Worm (Caenorhabditis elegans) whole organism, young adult: ENCODE results near the gene cpna-3.

Source experiments
- B0019.2 ChIP-seq: fragments of 200-800 bp; sonication (Bioruptor generic); conservative IDR thresholded peaks from 2 replicates; pipeline ENCODE4 v1.3.6; 2022; ENCODE audit warnings: missing genetic modification reagents, missing genetic modification characterization, missing compliant biosample characterization
- F22D6.2 ChIP-seq: sonication (generic microtip); optimal IDR thresholded peaks from 2 replicates; lab custom pipeline; 2016; ENCODE audit warnings: mild to moderate bottlenecking, missing genetic modification characterization, missing compliant biosample characterization
- F23B12.7 ChIP-seq: sonication (generic microtip); optimal IDR thresholded peaks from 2 replicates; lab custom pipeline; 2017; ENCODE audit warnings: missing genetic modification characterization, mild to moderate bottlenecking, missing compliant biosample characterization, antibody characterized with exemption, moderate library complexity; ENCODE audit not compliant: insufficient read depth
- F49E8.2 ChIP-seq: sonication (generic microtip); optimal IDR thresholded peaks from 3 replicates; lab custom pipeline; 2017; ENCODE audit warnings: missing genetic modification characterization, mild to moderate bottlenecking, missing compliant biosample characterization, antibody characterized with exemption, moderate library complexity; ENCODE audit not compliant: insufficient read depth
- K11D2.4 ChIP-seq: fragments of 200-800 bp; sonication (Bioruptor generic); IDR thresholded peaks from 2 replicates; pipeline ENCODE4 v1.3.6; 2022; ENCODE audit warnings: missing genetic modification reagents, missing genetic modification characterization, missing compliant biosample characterization
- K12H6.12 ChIP-seq: fragments of 200-800 bp; sonication (Bioruptor generic); optimal IDR thresholded peaks from 2 replicates; lab custom pipeline; 2018; ENCODE audit warnings: mild to moderate bottlenecking, missing genetic modification characterization, missing compliant biosample characterization
- T26A5.8 ChIP-seq: sonication (generic microtip); optimal IDR thresholded peaks from 2 replicates; lab custom pipeline; 2016; ENCODE audit warnings: missing genetic modification characterization, missing compliant biosample characterization
- Y53F4B.3 ChIP-seq: fragments of 200-800 bp; sonication (Bioruptor generic); IDR thresholded peaks from 2 replicates; pipeline ENCODE4 v1.3.6; 2022; ENCODE audit warnings: missing genetic modification reagents, missing genetic modification characterization, missing compliant biosample characterization
- akir-1 ChIP-seq: fragments of 200-800 bp; sonication (Bioruptor generic); optimal IDR thresholded peaks from 2 replicates; lab custom pipeline; 2018; ENCODE audit warnings: mild to moderate bottlenecking, missing genetic modification characterization, moderate library complexity, missing compliant biosample characterization
- attf-5 ChIP-seq: fragments of 200-800 bp; sonication (Bioruptor generic); optimal IDR thresholded peaks from 2 replicates; lab custom pipeline; 2018; ENCODE audit warnings: mild to moderate bottlenecking, missing genetic modification characterization, missing compliant biosample characterization
- attf-6 ChIP-seq: fragments of 200-800 bp; sonication (Bioruptor generic); IDR thresholded peaks from 2 replicates; pipeline ENCODE4 v1.3.6; 2022; ENCODE audit warnings: missing genetic modification reagents, missing genetic modification characterization, missing compliant biosample characterization
- bed-1 ChIP-seq: fragments of 200-800 bp; sonication (Bioruptor generic); IDR thresholded peaks from 2 replicates; pipeline ENCODE4 v1.3.6; 2022; ENCODE audit warnings: missing genetic modification reagents, missing genetic modification characterization, missing compliant biosample characterization
- ccch-3 ChIP-seq: fragments of 200-800 bp; sonication (Bioruptor generic); optimal IDR thresholded peaks from 2 replicates; lab custom pipeline; 2018; ENCODE audit warnings: mild to moderate bottlenecking, missing genetic modification characterization, missing compliant biosample characterization
- cebp-2 ChIP-seq: fragments of 200-800 bp; sonication (Bioruptor generic); IDR thresholded peaks from 2 replicates; pipeline ENCODE4 v1.3.6; 2022; ENCODE audit warnings: missing genetic modification characterization, missing compliant biosample characterization
- ceh-91 ChIP-seq: fragments of 200-800 bp; sonication (Bioruptor generic); IDR thresholded peaks from 2 replicates; pipeline ENCODE4 v1.3.6; 2022; ENCODE audit warnings: missing genetic modification reagents, missing genetic modification characterization, missing compliant biosample characterization
- dpl-1 ChIP-seq: fragments of 150-350 bp; optimal IDR thresholded peaks from 2 replicates; lab custom pipeline; 2014; ENCODE audit warnings: missing biosample characterization, missing genetic modification reagents, missing genetic modification characterization
- fkh-3 ChIP-seq: sonication (generic microtip); optimal IDR thresholded peaks from 2 replicates; lab custom pipeline; 2016; ENCODE audit warnings: mild to moderate bottlenecking, missing genetic modification characterization, missing compliant biosample characterization
- let-607 ChIP-seq, 2 experiments: fragments of 200-800 bp in 1 of 2; sonication (Bioruptor generic) in 1 of 2; sonication (generic microtip) in 1 of 2; optimal IDR thresholded peaks; 2 replicates each; lab custom pipeline; 2016 to 2018; ENCODE audit warnings: mild to moderate bottlenecking in 2 of 2, missing compliant biosample characterization in 2 of 2, missing genetic modification characterization in 2 of 2, moderate library complexity in 2 of 2, missing genotype in 1 of 2
- lin-40 ChIP-seq: sonication (generic microtip); optimal IDR thresholded peaks from 2 replicates; lab custom pipeline; 2016; ENCODE audit warnings: missing genetic modification characterization, mild to moderate bottlenecking, missing compliant biosample characterization, missing genotype, missing genetic modification reagents
- lir-1 ChIP-seq: fragments of 200-800 bp; sonication (Bioruptor generic); conservative IDR thresholded peaks from 2 replicates; pipeline ENCODE4 v1.3.6; 2022; ENCODE audit warnings: missing genetic modification reagents, missing genetic modification characterization, missing compliant biosample characterization
- madf-3 ChIP-seq: fragments of 200-800 bp; sonication (Bioruptor generic); IDR thresholded peaks from 2 replicates; pipeline ENCODE4 v1.3.6; 2022; ENCODE audit warnings: missing genetic modification reagents, missing genetic modification characterization, missing compliant biosample characterization
- madf-8 ChIP-seq: fragments of 200-800 bp; sonication (Bioruptor generic); conservative IDR thresholded peaks from 2 replicates; pipeline ENCODE4 v1.3.6; 2022; ENCODE audit warnings: missing genetic modification reagents, missing genetic modification characterization, missing compliant biosample characterization
- mel-28 ChIP-seq: sonication (generic microtip); optimal IDR thresholded peaks from 2 replicates; lab custom pipeline; 2016; ENCODE audit warnings: borderline replicate concordance, mild to moderate bottlenecking, missing genetic modification characterization, missing compliant biosample characterization
- mxl-1 ChIP-seq: sonication (generic microtip); optimal IDR thresholded peaks from 2 replicates; lab custom pipeline; 2016; ENCODE audit warnings: missing genetic modification characterization, missing compliant biosample characterization
- nfyb-1 ChIP-seq: fragments of 200-800 bp; sonication (Bioruptor generic); IDR thresholded peaks from 2 replicates; pipeline ENCODE4 v1.3.6; 2022; ENCODE audit warnings: missing genetic modification reagents, missing genetic modification characterization, missing compliant biosample characterization
- nhr-27 ChIP-seq: fragments of 200-800 bp; sonication (Bioruptor generic); optimal IDR thresholded peaks from 2 replicates; lab custom pipeline; 2018; ENCODE audit warnings: mild to moderate bottlenecking, missing genetic modification characterization, moderate library complexity, missing compliant biosample characterization
- nhr-80 ChIP-seq: sonication (generic microtip); optimal IDR thresholded peaks from 2 replicates; lab custom pipeline; 2016; ENCODE audit warnings: missing genetic modification characterization, missing compliant biosample characterization
- nhr-90 ChIP-seq: sonication (generic microtip); optimal IDR thresholded peaks from 2 replicates; lab custom pipeline; 2016; ENCODE audit warnings: missing genotype, mild to moderate bottlenecking, missing genetic modification characterization, missing compliant biosample characterization
- pbrm-1 ChIP-seq: fragments of 200-800 bp; sonication (Bioruptor generic); IDR thresholded peaks from 2 replicates; pipeline ENCODE4 v1.3.6; 2022; ENCODE audit warnings: missing genetic modification reagents, missing genetic modification characterization, missing compliant biosample characterization
- rec-8 ChIP-seq, 2 experiments: sonication (generic microtip); optimal IDR thresholded peaks; 2 replicates each; lab custom pipeline; 2016; ENCODE audit warnings: mild to moderate bottlenecking in 2 of 2, missing genetic modification characterization in 2 of 2, missing genetic modification reagents in 2 of 2, missing genotype in 2 of 2, missing biosample characterization in 1 of 2, missing compliant biosample characterization in 1 of 2, moderate library complexity in 1 of 2
- repo-1 ChIP-seq: sonication (generic microtip); optimal IDR thresholded peaks from 2 replicates; lab custom pipeline; 2017; ENCODE audit warnings: mild to moderate bottlenecking, missing genetic modification characterization, missing compliant biosample characterization
- snpc-1.3 ChIP-seq: sonication (generic microtip); optimal IDR thresholded peaks from 2 replicates; lab custom pipeline; 2017; ENCODE audit warnings: missing genetic modification characterization, mild to moderate bottlenecking, missing compliant biosample characterization, antibody characterized with exemption, moderate library complexity, missing genotype, missing genetic modification reagents; ENCODE audit not compliant: insufficient read depth
- snpc-4 ChIP-seq, 5 experiments: fragments of 150-350 bp in 1 of 5; sonication (generic microtip) in 4 of 5; optimal IDR thresholded peaks; 2 replicates each; lab custom pipeline; 2014 to 2018; ENCODE audit warnings: missing genetic modification characterization in 5 of 5, missing biosample characterization in 3 of 5, antibody characterized with exemption in 2 of 5, mild to moderate bottlenecking in 2 of 5, missing compliant biosample characterization in 2 of 5, missing genotype in 2 of 5, moderate library complexity in 2 of 5, missing genetic modification reagents in 1 of 5
- tbp1 ChIP-seq: fragments of 200-800 bp; sonication (Bioruptor generic); optimal IDR thresholded peaks from 2 replicates; lab custom pipeline; 2018; ENCODE audit warnings: mild to moderate bottlenecking, missing genetic modification characterization, missing compliant biosample characterization
- ztf-18 ChIP-seq: sonication (generic microtip); optimal IDR thresholded peaks from 2 replicates; lab custom pipeline; 2016; ENCODE audit warnings: missing genotype, mild to moderate bottlenecking, missing genetic modification characterization, missing compliant biosample characterization
- ztf-28 ChIP-seq: fragments of 200-800 bp; sonication (Bioruptor generic); IDR thresholded peaks from 2 replicates; pipeline ENCODE4 v1.3.6; 2022; ENCODE audit warnings: missing genetic modification reagents, missing genetic modification characterization, missing compliant biosample characterization
- ztf-6 ChIP-seq: fragments of 200-800 bp; sonication (Bioruptor generic); IDR thresholded peaks from 2 replicates; pipeline ENCODE4 v1.3.6; 2022; ENCODE audit warnings: missing genetic modification reagents, missing genetic modification characterization, missing compliant biosample characterization

The cpna-3 gene

ce11 chrIV:9067277-9068197 lies 29.1 kb upstream of the cpna-3 start (continued):
- peak; percentile 7 for TF ChIP-seq F49E8.2 (tag; lab: Kevin White, UChicago)
- TF ChIP-seq, all 124 proteins: peak for 26; not testable (repeated sequence) for 98

ce11 chrIV:9069703-9070102 lies 26.9 kb upstream of the cpna-3 start, which contains the start of gene nhr-11:
Gene nhr-11, plus strand, starts transcription at chrIV:9070003.
- no peak for TF ChIP-seq attf-5 (GFP tag; lab: Kevin White, UChicago)
- no peak for TF ChIP-seq mel-28 (tag; lab: Kevin White, UChicago)
- TF ChIP-seq ceh-91: no peak
- TF ChIP-seq snpc-4 (GFP tag; optimal IDR thresholded peaks at IDR 0.05; lab: Kevin White, UChicago): no peak
- no peak for TF ChIP-seq snpc-4 (tag; optimal IDR thresholded peaks at IDR 0.05; lab: Kevin White, UChicago)
- no peak for TF ChIP-seq akir-1 (GFP tag; lab: Kevin White, UChicago)

- TF ChIP-seq nhr-80 (tag; lab: Kevin White, UChicago) (peak; percentile 47), nhr-27 (no peak)
Measured at ce11 chrIV:9070188-9070587, 26.5 kb upstream of the cpna-3 start.

- peak; percentile 46 for TF ChIP-seq akir-1 (GFP tag; lab: Kevin White, UChicago)
- peak; percentile 2 for TF ChIP-seq snpc-4 (GFP tag; optimal IDR thresholded peaks at IDR 0.05; lab: Kevin White, UChicago)
- peak; percentile 8 to 52 (median 36) for TF ChIP-seq snpc-4 (tag; optimal IDR thresholded peaks at IDR 0.05; lab: Kevin White, UChicago)
- TF ChIP-seq lir-1 (GFP tag; lab: Robert Waterston, UW): peak; percentile 82
- TF ChIP-seq F22D6.2 (tag; lab: Kevin White, UChicago): peak; percentile 49
- TF ChIP-seq K12H6.12: peak; percentile 57
- TF ChIP-seq ztf-28 (GFP tag; lab: Robert Waterston, UW): peak; percentile 89
- peak; percentile 64 for TF ChIP-seq pbrm-1
- peak; percentile 41; the same call in 1 of the 2 replicates for TF ChIP-seq ztf-6 (GFP tag; lab: Robert Waterston, UW)
- peak; percentile 67 for TF ChIP-seq K11D2.4 (GFP tag; lab: Robert Waterston, UW)
- TF ChIP-seq mxl-1: no peak
- TF ChIP-seq ztf-18 (tag; lab: Kevin White, UChicago): no peak
- TF ChIP-seq attf-6 (GFP tag; lab: Robert Waterston, UW): 0 out of 2 replicates have a peak, but pooled peaks have one; percentile 23
- no peak for TF ChIP-seq nhr-90 (tag; lab: Kevin White, UChicago)
- TF ChIP-seq ccch-3 (GFP tag; lab: Kevin White, UChicago): peak; percentile 71
- peak; percentile 58 for TF ChIP-seq tbp1
- 0 out of 2 replicates have a peak, but pooled peaks have one; percentile 38 for TF ChIP-seq B0019.2 (GFP tag; lab: Robert Waterston, UW)
- TF ChIP-seq T26A5.8: no peak
- TF ChIP-seq dpl-1 (GFP tag; lab: Kevin White, UChicago): peak; percentile 82
- TF ChIP-seq bed-1: 0 out of 2 replicates have a peak, but pooled peaks have one; percentile 21
- peak; percentile 46 for TF ChIP-seq F23B12.7 (tag; lab: Kevin White, UChicago)
- peak; percentile 40 for TF ChIP-seq attf-5 (GFP tag; lab: Kevin White, UChicago)
- peak; percentile 40; the same call in 1 of the 2 replicates for TF ChIP-seq madf-8 (GFP tag; lab: Robert Waterston, UW)
- no peak for TF ChIP-seq repo-1
- TF ChIP-seq madf-3: 0 out of 2 replicates have a peak, but pooled peaks have one; percentile 60
- TF ChIP-seq let-607 (tag; optimal IDR thresholded peaks at IDR 0.05; lab: Kevin White, UChicago): peak in 1 of 2 experiments; percentile 59
- TF ChIP-seq snpc-1.3 (tag; lab: Kevin White, UChicago): peak; percentile 29
- no peak for TF ChIP-seq fkh-3
- TF ChIP-seq Y53F4B.3 (GFP tag; lab: Robert Waterston, UW): no peak
- TF ChIP-seq cebp-2 (GFP tag; lab: Robert Waterston, UW): no peak
- peak; percentile 60 for TF ChIP-seq rec-8 (tag; optimal IDR thresholded peaks at IDR 0.05; lab: Kevin White, UChicago)
- TF ChIP-seq nfyb-1: 0 out of 2 replicates have a peak, but pooled peaks have one; percentile 39
- TF ChIP-seq lin-40 (tag; lab: Kevin White, UChicago): peak; percentile 59
Measured at ce11 chrIV:9074244-9074723, 22.4 kb upstream of the cpna-3 start, which contains the start of gene mppb-1. Gene mppb-1, plus strand, starts transcription at chrIV:9074673.
